Worm (Caenorhabditis elegans): ENCODE results near the gene Y54G2A.38.

DNA sequence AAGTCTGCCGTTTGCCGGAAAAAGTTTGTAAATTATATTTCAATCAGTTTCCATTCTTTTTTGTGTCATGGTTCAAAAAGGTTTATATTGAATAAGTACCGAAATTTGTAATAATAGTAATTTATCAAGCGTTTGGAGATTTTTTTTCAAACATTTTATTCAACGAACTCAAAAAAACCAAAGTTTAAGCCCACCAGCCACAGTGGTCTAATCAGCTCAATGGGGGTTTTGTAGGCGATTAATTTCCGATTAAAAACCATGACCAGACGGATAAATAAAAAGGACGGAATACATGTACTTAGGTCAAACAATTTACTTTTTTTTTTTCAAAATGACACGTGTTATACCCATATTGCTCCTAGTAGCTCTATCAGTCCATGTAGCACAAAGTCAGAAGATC is 40.1 kb downstream of the Y54G2A.38 start, which contains the start of gene Y54G2A.10:
- TF ChIP-seq ceh-82 (tag; optimal IDR thresholded peaks at IDR 0.05) (no peak), mdl-1 (tag; optimal IDR thresholded peaks at IDR 0.05) (no peak), unc-62 (GFP tag; optimal IDR thresholded peaks at IDR 0.05) (no peak), nhr-11 (tag; optimal IDR thresholded peaks at IDR 0.05) (no peak), swsn-7 (tag; optimal IDR thresholded peaks at IDR 0.05) (no peak), zip-4 (GFP tag; optimal IDR thresholded peaks at IDR 0.05) (no peak), nhr-28 (tag; optimal IDR thresholded peaks at IDR 0.05) (no peak), elt-3 (tag; optimal IDR thresholded peaks at IDR 0.05) (no peak), F16B12.6 (tag; optimal IDR thresholded peaks at IDR 0.05) (no peak), nhr-12 (tag; optimal IDR thresholded peaks at IDR 0.05) (no peak), rnt-1 (tag; optimal IDR thresholded peaks at IDR 0.05) (no peak), alr-1 (tag; optimal IDR thresholded peaks at IDR 0.05; ENCODE audit: borderline replicate concordance) (no peak), tbx-2 (tag; optimal IDR thresholded peaks at IDR 0.05) (no peak), pax-3 (tag; optimal IDR thresholded peaks at IDR 0.05) (no peak)

All from whole organism, L1 larva.